Worm (Caenorhabditis elegans): ENCODE data around the gene F58E6.6.

DNA sequence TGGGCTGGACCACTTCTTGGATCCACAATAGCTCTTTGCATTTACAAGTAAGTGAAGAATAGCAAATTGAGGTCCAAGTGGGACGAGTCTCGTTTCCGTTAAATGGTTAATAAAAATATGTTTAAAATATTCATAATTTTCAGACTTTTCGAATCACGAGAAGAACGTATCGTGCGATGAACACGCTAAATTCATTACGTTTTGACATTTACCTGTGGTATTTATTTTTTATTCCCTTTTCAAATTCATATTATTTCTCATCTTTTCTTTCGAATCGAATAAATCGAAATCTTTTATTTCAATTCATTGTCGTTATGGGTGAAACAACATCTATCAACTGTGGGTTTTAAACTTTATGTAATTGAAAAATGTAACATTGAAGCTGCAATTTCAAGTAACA, 13.4 kb downstream of the F58E6.6 start, which contains the start of gene marc-1:
- TF ChIP-seq fkh-3 (tag; optimal IDR thresholded peaks at IDR 0.05), result no peak
- no peak for TF ChIP-seq unc-130 (GFP tag; optimal IDR thresholded peaks at IDR 0.05)
- no peak for TF ChIP-seq snpc-4 (GFP tag; optimal IDR thresholded peaks at IDR 0.05)
- no peak for TF ChIP-seq snpc-4 (tag; optimal IDR thresholded peaks at IDR 0.05)
- TF ChIP-seq egrh-3 (GFP tag; IDR thresholded peaks at IDR 0.05), result no peak
- no peak for TF ChIP-seq mel-28 (tag; optimal IDR thresholded peaks at IDR 0.05; ENCODE audit: borderline replicate concordance)
- TF ChIP-seq K11D2.4 (GFP tag; IDR thresholded peaks at IDR 0.05), result no peak
- no peak for TF ChIP-seq B0336.3 (GFP tag; IDR thresholded peaks at IDR 0.05)
- no peak for TF ChIP-seq dox-1 (GFP tag; IDR thresholded peaks at IDR 0.05)
- no peak for TF ChIP-seq F57A8.1 (GFP tag; optimal IDR thresholded peaks at IDR 0.05)
- no peak for TF ChIP-seq nfya-1 (tag; optimal IDR thresholded peaks at IDR 0.05; ENCODE audit: borderline replicate concordance, insufficient read depth)
- no peak for TF ChIP-seq Y53G8AR.9 (GFP tag; conservative IDR thresholded peaks at IDR 0.05)
- no peak for TF ChIP-seq rec-8 (tag; optimal IDR thresholded peaks at IDR 0.05)
- TF ChIP-seq lin-35 (GFP tag; optimal IDR thresholded peaks at IDR 0.05), result no peak
- no peak for TF ChIP-seq Y53F4B.3 (GFP tag; IDR thresholded peaks at IDR 0.05)

Measured in whole organism, young adult.